Fruit fly (Drosophila melanogaster) Kc167 (cell line): ENCODE measurements around the gene Sfxn2.

Experiments
- Myc ChIP-seq: fragments of >200 bp; optimal IDR thresholded peaks from 2 replicates; lab custom pipeline; 2017; ENCODE audit warnings: missing external identifiers
- Sin3A ChIP-seq: fragments of >200 bp; optimal IDR thresholded peaks from 2 replicates; lab custom pipeline; 2018; ENCODE audit warnings: missing external identifiers
- h ChIP-seq: fragments of >200 bp; optimal IDR thresholded peaks from 3 replicates; lab custom pipeline; 2018; ENCODE audit warnings: missing external identifiers
- insv ChIP-seq: fragments of >200 bp; optimal IDR thresholded peaks from 3 replicates; lab custom pipeline; 2018; ENCODE audit warnings: missing external identifiers
- psq ChIP-seq: fragments of >200 bp; optimal IDR thresholded peaks from 2 replicates; lab custom pipeline; 2017; ENCODE audit warnings: missing external identifiers
- ttk ChIP-seq: sonication (Bioruptor generic); optimal IDR thresholded peaks from 2 replicates; lab custom pipeline; 2017; ENCODE audit warnings: missing external identifiers

dm6 chr3L:19078444-19078843, 15.5 kb downstream of the Sfxn2 start:
- TF ChIP-seq psq (lab: Kevin White, UChicago) (no peak), h (no peak), insv (no peak), Sin3A (lab: Kevin White, UChicago) (no peak), Myc (lab: Kevin White, UChicago) (no peak), ttk (lab: Kevin White, UChicago) (no peak)
